Worm (Caenorhabditis elegans): ENCODE measurements around the gene map-2.

- no peak for TF ChIP-seq dmd-4 (tag; optimal IDR thresholded peaks at IDR 0.05; ENCODE audit: borderline replicate concordance)
- no peak for TF ChIP-seq ceh-9 (tag; optimal IDR thresholded peaks at IDR 0.05)
- TF ChIP-seq dve-1 (tag; optimal IDR thresholded peaks at IDR 0.05): no peak
- TF ChIP-seq ama-1 (optimal IDR thresholded peaks at IDR 0.05): no peak
- TF ChIP-seq pag-3 (tag; optimal IDR thresholded peaks at IDR 0.05; ENCODE audit: borderline replicate concordance): no peak
- TF ChIP-seq hlh-6 (tag; optimal IDR thresholded peaks at IDR 0.05): no peak
- TF ChIP-seq fax-1 (tag; optimal IDR thresholded peaks at IDR 0.05): no peak
- TF ChIP-seq hlh-15 (tag; optimal IDR thresholded peaks at IDR 0.05): no peak
- TF ChIP-seq pat-9 (tag; optimal IDR thresholded peaks at IDR 0.05): no peak
- TF ChIP-seq fkh-6 (tag; optimal IDR thresholded peaks at IDR 0.05): no peak
- no peak for TF ChIP-seq elt-2 (tag; optimal IDR thresholded peaks at IDR 0.05)
- TF ChIP-seq ceh-30 (tag; optimal IDR thresholded peaks at IDR 0.05): no peak
Measured at ce11 chrIV:16806352-16806751, 48.3 kb downstream of the map-2 start, which contains the start of gene clec-193.

All from whole organism, late embryonic.